Worm (Caenorhabditis elegans) whole organism, young adult: Measurements from ENCODE around the gene sprr-2.

Experiments
- B0019.2 ChIP-seq: fragments of 200-800 bp; sonication (Bioruptor generic); conservative IDR thresholded peaks from 2 replicates; pipeline ENCODE4 v1.3.6; 2022; ENCODE audit warnings: missing genetic modification reagents, missing genetic modification characterization, missing compliant biosample characterization
- B0035.1 ChIP-seq: sonication (generic microtip); optimal IDR thresholded peaks from 2 replicates; lab custom pipeline; 2016; ENCODE audit warnings: missing genetic modification characterization, mild to moderate bottlenecking, missing compliant biosample characterization, missing genotype, missing genetic modification reagents
- B0336.3 ChIP-seq: fragments of 200-800 bp; sonication (Bioruptor generic); IDR thresholded peaks from 2 replicates; pipeline ENCODE4 v1.3.6; 2022; ENCODE audit warnings: missing genetic modification characterization, missing compliant biosample characterization
- C17E4.6 ChIP-seq: fragments of 200-800 bp; sonication (Bioruptor generic); IDR thresholded peaks from 2 replicates; pipeline ENCODE4 v1.3.6; 2022; ENCODE audit warnings: missing genetic modification reagents, missing genetic modification characterization, missing compliant biosample characterization
- F10E7.11 ChIP-seq: sonication (generic microtip); optimal IDR thresholded peaks from 2 replicates; lab custom pipeline; 2017; ENCODE audit warnings: mild to moderate bottlenecking, missing genetic modification characterization, moderate library complexity, missing compliant biosample characterization
- F23B12.7 ChIP-seq: sonication (generic microtip); optimal IDR thresholded peaks from 2 replicates; lab custom pipeline; 2017; ENCODE audit warnings: missing genetic modification characterization, mild to moderate bottlenecking, missing compliant biosample characterization, antibody characterized with exemption, moderate library complexity; ENCODE audit not compliant: insufficient read depth
- F52B5.7 ChIP-seq: sonication (generic microtip); optimal IDR thresholded peaks from 2 replicates; lab custom pipeline; 2016; ENCODE audit warnings: mild to moderate bottlenecking, missing genetic modification characterization, missing compliant biosample characterization
- F55B11.4 ChIP-seq: sonication (generic microtip); optimal IDR thresholded peaks from 2 replicates; lab custom pipeline; 2016; ENCODE audit warnings: missing compliant biosample characterization, missing genetic modification characterization, borderline replicate concordance; ENCODE audit not compliant: insufficient read depth
- F57C9.4 ChIP-seq: sonication (generic microtip); optimal IDR thresholded peaks from 2 replicates; lab custom pipeline; 2017; ENCODE audit warnings: mild to moderate bottlenecking, missing genetic modification characterization, missing compliant biosample characterization
- T07F8.4 ChIP-seq: sonication (generic microtip); optimal IDR thresholded peaks from 2 replicates; lab custom pipeline; 2016; ENCODE audit warnings: mild to moderate bottlenecking, missing genetic modification characterization, moderate library complexity, missing compliant biosample characterization
- T26A5.8 ChIP-seq: sonication (generic microtip); optimal IDR thresholded peaks from 2 replicates; lab custom pipeline; 2016; ENCODE audit warnings: missing genetic modification characterization, missing compliant biosample characterization
- Y56A3A.18 ChIP-seq: fragments of 200-800 bp; sonication (Bioruptor generic); IDR thresholded peaks from 2 replicates; pipeline ENCODE4 v1.3.6; 2022; ENCODE audit warnings: missing genetic modification reagents, missing genetic modification characterization, missing compliant biosample characterization
- ZK185.1 ChIP-seq: sonication (generic microtip); optimal IDR thresholded peaks from 2 replicates; lab custom pipeline; 2016; ENCODE audit warnings: mild to moderate bottlenecking, missing genetic modification characterization, missing compliant biosample characterization; ENCODE audit not compliant: poor library complexity, severe bottlenecking
- aptf-2 ChIP-seq: fragments of 200-800 bp; sonication (Bioruptor generic); conservative IDR thresholded peaks from 2 replicates; pipeline ENCODE4 v1.3.6; 2022; ENCODE audit warnings: missing genetic modification reagents, missing genetic modification characterization, missing compliant biosample characterization
- athp-1 ChIP-seq: sonication (generic microtip); optimal IDR thresholded peaks from 2 replicates; lab custom pipeline; 2017; ENCODE audit warnings: mild to moderate bottlenecking, missing genetic modification characterization, missing compliant biosample characterization
- attf-3 ChIP-seq: fragments of 200-800 bp; sonication (Bioruptor generic); conservative IDR thresholded peaks from 2 replicates; pipeline ENCODE4 v1.3.6; 2022; ENCODE audit warnings: missing genetic modification reagents, missing genetic modification characterization, missing compliant biosample characterization
- attf-5 ChIP-seq: fragments of 200-800 bp; sonication (Bioruptor generic); optimal IDR thresholded peaks from 2 replicates; lab custom pipeline; 2018; ENCODE audit warnings: mild to moderate bottlenecking, missing genetic modification characterization, missing compliant biosample characterization
- bed-1 ChIP-seq: fragments of 200-800 bp; sonication (Bioruptor generic); IDR thresholded peaks from 2 replicates; pipeline ENCODE4 v1.3.6; 2022; ENCODE audit warnings: missing genetic modification reagents, missing genetic modification characterization, missing compliant biosample characterization
- cebp-1 ChIP-seq, 2 experiments: fragments of 200-800 bp in 1 of 2; sonication (Bioruptor generic) in 1 of 2; sonication (generic microtip) in 1 of 2; IDR thresholded peaks in 1 of 2; optimal IDR thresholded peaks in 1 of 2; 2 replicates each; pipeline versions ENCODE4 v1.3.6 to Lab custom; 2017 to 2022; ENCODE audit warnings: missing compliant biosample characterization in 2 of 2, missing genetic modification characterization in 2 of 2, mild to moderate bottlenecking in 1 of 2, missing genetic modification reagents in 1 of 2, moderate library complexity in 1 of 2
- ceh-58 ChIP-seq: fragments of 200-800 bp; sonication (Bioruptor generic); IDR thresholded peaks from 2 replicates; pipeline ENCODE4 v1.3.6; 2022; ENCODE audit warnings: missing genetic modification characterization, missing compliant biosample characterization
- ceh-91 ChIP-seq: fragments of 200-800 bp; sonication (Bioruptor generic); IDR thresholded peaks from 2 replicates; pipeline ENCODE4 v1.3.6; 2022; ENCODE audit warnings: missing genetic modification reagents, missing genetic modification characterization, missing compliant biosample characterization
- efl-1 ChIP-seq: fragments of 150-350 bp; optimal IDR thresholded peaks from 2 replicates; lab custom pipeline; 2014; ENCODE audit warnings: missing biosample characterization, missing genetic modification reagents, missing genetic modification characterization
- egl-18 ChIP-seq: fragments of 200-800 bp; sonication (Bioruptor generic); IDR thresholded peaks from 2 replicates; pipeline ENCODE4 v1.3.6; 2022; ENCODE audit warnings: missing genetic modification reagents, missing genetic modification characterization, missing compliant biosample characterization
- egl-44 ChIP-seq: fragments of 200-800 bp; sonication (Bioruptor generic); IDR thresholded peaks from 2 replicates; pipeline ENCODE4 v1.3.6; 2022; ENCODE audit warnings: missing genetic modification reagents, missing genetic modification characterization, missing compliant biosample characterization
- egrh-3 ChIP-seq: fragments of 200-800 bp; sonication (Bioruptor generic); IDR thresholded peaks from 2 replicates; pipeline ENCODE4 v1.3.6; 2022; ENCODE audit warnings: missing genetic modification reagents, missing genetic modification characterization, missing compliant biosample characterization
- ekl-4 ChIP-seq: fragments of 200-800 bp; sonication (Bioruptor generic); IDR thresholded peaks from 2 replicates; pipeline ENCODE4 v1.3.6; 2022; ENCODE audit warnings: missing genetic modification reagents, missing genetic modification characterization, missing compliant biosample characterization
- ets-4 ChIP-seq: fragments of 200-800 bp; sonication (Bioruptor generic); optimal IDR thresholded peaks from 2 replicates; lab custom pipeline; 2018; ENCODE audit warnings: mild to moderate bottlenecking, missing genetic modification characterization, missing compliant biosample characterization
- hlh-26 ChIP-seq: fragments of 200-800 bp; sonication (Bioruptor generic); conservative IDR thresholded peaks from 2 replicates; pipeline ENCODE4 v1.3.6; 2022; ENCODE audit warnings: missing genetic modification reagents, missing genetic modification characterization, missing compliant biosample characterization
- hmg-1.2 ChIP-seq: fragments of 200-800 bp; sonication (Bioruptor generic); IDR thresholded peaks from 2 replicates; pipeline ENCODE4 v1.3.6; 2022; ENCODE audit warnings: missing genetic modification reagents, missing genetic modification characterization, missing compliant biosample characterization
- hsf-1 ChIP-seq: fragments of 200-800 bp; sonication (Bioruptor generic); IDR thresholded peaks from 2 replicates; pipeline ENCODE4 v1.3.6; 2022; ENCODE audit warnings: missing genetic modification reagents, missing genetic modification characterization, missing compliant biosample characterization
- lag-1 ChIP-seq: fragments of 200-800 bp; sonication (Bioruptor generic); IDR thresholded peaks from 2 replicates; pipeline ENCODE4 v1.3.6; 2022; ENCODE audit warnings: missing genetic modification reagents, missing genetic modification characterization, missing compliant biosample characterization
- lin-26 ChIP-seq: fragments of 200-800 bp; sonication (Bioruptor generic); IDR thresholded peaks from 2 replicates; pipeline ENCODE4 v1.3.6; 2022; ENCODE audit warnings: missing genetic modification reagents, missing genetic modification characterization, missing compliant biosample characterization
- madf-10 ChIP-seq: sonication (generic microtip); optimal IDR thresholded peaks from 2 replicates; lab custom pipeline; 2016; ENCODE audit warnings: mild to moderate bottlenecking, missing genetic modification characterization, missing compliant biosample characterization
- madf-6 ChIP-seq: fragments of 200-800 bp; sonication (Bioruptor generic); IDR thresholded peaks from 2 replicates; pipeline ENCODE4 v1.3.6; 2022; ENCODE audit warnings: missing genetic modification reagents, missing genetic modification characterization, missing compliant biosample characterization
- mcd-1 ChIP-seq: fragments of 200-800 bp; sonication (Bioruptor generic); IDR thresholded peaks from 2 replicates; pipeline ENCODE4 v1.3.6; 2022; ENCODE audit warnings: missing genetic modification reagents, missing genetic modification characterization, missing compliant biosample characterization
- mel-28 ChIP-seq: sonication (generic microtip); optimal IDR thresholded peaks from 2 replicates; lab custom pipeline; 2016; ENCODE audit warnings: borderline replicate concordance, mild to moderate bottlenecking, missing genetic modification characterization, missing compliant biosample characterization
- mes-4 ChIP-seq: sonication (generic microtip); optimal IDR thresholded peaks from 2 replicates; lab custom pipeline; 2016; ENCODE audit warnings: missing genotype, missing genetic modification characterization, missing compliant biosample characterization
- nfyb-1 ChIP-seq: fragments of 200-800 bp; sonication (Bioruptor generic); IDR thresholded peaks from 2 replicates; pipeline ENCODE4 v1.3.6; 2022; ENCODE audit warnings: missing genetic modification reagents, missing genetic modification characterization, missing compliant biosample characterization
- pha-4 ChIP-seq: fragments of 150-350 bp; sonication (generic microtip); optimal IDR thresholded peaks from 2 replicates; lab custom pipeline; 2014; ENCODE audit warnings: missing biosample characterization, missing genetic modification reagents, missing genetic modification characterization
- snpc-1.1 ChIP-seq: sonication (generic microtip); optimal IDR thresholded peaks from 2 replicates; lab custom pipeline; 2017; ENCODE audit warnings: missing genetic modification characterization, mild to moderate bottlenecking, missing compliant biosample characterization, antibody characterized with exemption, moderate library complexity, missing genotype, missing genetic modification reagents; ENCODE audit not compliant: insufficient read depth
- snpc-4 ChIP-seq, 5 experiments: fragments of 150-350 bp in 1 of 5; sonication (generic microtip) in 4 of 5; optimal IDR thresholded peaks; 2 replicates each; lab custom pipeline; 2014 to 2018; ENCODE audit warnings: missing genetic modification characterization in 5 of 5, missing biosample characterization in 3 of 5, antibody characterized with exemption in 2 of 5, mild to moderate bottlenecking in 2 of 5, missing compliant biosample characterization in 2 of 5, missing genotype in 2 of 5, moderate library complexity in 2 of 5, missing genetic modification reagents in 1 of 5
- tbx-9 ChIP-seq: sonication (generic microtip); optimal IDR thresholded peaks from 2 replicates; lab custom pipeline; 2016; ENCODE audit warnings: borderline replicate concordance, missing genetic modification characterization, inconsistent platforms, missing compliant biosample characterization
- unc-62 ChIP-seq: fragments of 150-350 bp; optimal IDR thresholded peaks from 2 replicates; lab custom pipeline; 2014; ENCODE audit warnings: missing biosample characterization, missing genetic modification reagents, missing genetic modification characterization
- ztf-18 ChIP-seq: sonication (generic microtip); optimal IDR thresholded peaks from 2 replicates; lab custom pipeline; 2016; ENCODE audit warnings: missing genotype, mild to moderate bottlenecking, missing genetic modification characterization, missing compliant biosample characterization
- ztf-25 ChIP-seq: fragments of 200-800 bp; sonication (Bioruptor generic); IDR thresholded peaks from 2 replicates; pipeline ENCODE4 v1.3.6; 2022; ENCODE audit warnings: missing genetic modification reagents, missing genetic modification characterization, missing compliant biosample characterization
- ztf-28 ChIP-seq: fragments of 200-800 bp; sonication (Bioruptor generic); IDR thresholded peaks from 2 replicates; pipeline ENCODE4 v1.3.6; 2022; ENCODE audit warnings: missing genetic modification reagents, missing genetic modification characterization, missing compliant biosample characterization
- ztf-3 ChIP-seq: fragments of 200-800 bp; sonication (Bioruptor generic); optimal IDR thresholded peaks from 2 replicates; lab custom pipeline; 2018; ENCODE audit warnings: mild to moderate bottlenecking, missing genetic modification characterization, missing compliant biosample characterization

The sprr-2 gene

ce11 chrX:14853712-14854217, 60.5 kb downstream of the sprr-2 start, which contains the start of the genes C27C12.1 and C27C12.4 (continued):
- TF ChIP-seq F23B12.7 (no peak), ZK185.1 (tag; lab: Kevin White, UChicago) (peak; percentile 90), lin-26 (no peak), F52B5.7 (no peak), mcd-1 (GFP tag; lab: Robert Waterston, UW) (peak; percentile 62), ztf-28 (GFP tag; lab: Robert Waterston, UW) (no peak), egl-44 (GFP tag; lab: Robert Waterston, UW) (no peak), nfyb-1 (GFP tag; lab: Robert Waterston, UW) (peak; percentile 57; the same call in 1 of the 2 replicates), ztf-3 (GFP tag; lab: Kevin White, UChicago) (no peak), B0019.2 (no peak), mel-28 (tag; lab: Kevin White, UChicago) (no peak), ceh-58 (GFP tag; lab: Robert Waterston, UW) (no peak), ets-4 (no peak), ztf-18 (tag; lab: Kevin White, UChicago) (peak; percentile 31), T26A5.8 (tag; lab: Kevin White, UChicago) (no peak), egrh-3 (GFP tag; lab: Robert Waterston, UW) (no peak), cebp-1 (GFP tag; IDR thresholded peaks at IDR 0.05; lab: Robert Waterston, UW) (no peak), cebp-1 (tag; optimal IDR thresholded peaks at IDR 0.05; lab: Kevin White, UChicago) (no peak), madf-6 (GFP tag; lab: Robert Waterston, UW) (no peak), B0035.1 (tag; lab: Kevin White, UChicago) (no peak), aptf-2 (GFP tag; lab: Robert Waterston, UW) (no peak), egl-18 (no peak), B0336.3 (GFP tag; lab: Robert Waterston, UW) (peak; percentile 50; the same call in 1 of the 2 replicates), C17E4.6 (GFP tag; lab: Robert Waterston, UW) (no peak), bed-1 (GFP tag; lab: Robert Waterston, UW) (no peak), F57C9.4 (no peak), Y56A3A.18 (GFP tag; lab: Robert Waterston, UW) (0 out of 2 replicates have a peak, but pooled peaks have one; percentile 33), ceh-91 (GFP tag; lab: Robert Waterston, UW) (no peak), ztf-25 (GFP tag; lab: Robert Waterston, UW) (no peak), T07F8.4 (no peak), mes-4 (no peak), unc-62 (GFP tag; lab: Kevin White, UChicago) (no peak), lag-1 (no peak), hlh-26 (GFP tag; lab: Robert Waterston, UW) (no peak), efl-1 (GFP tag; lab: Kevin White, UChicago) (no peak), snpc-1.1 (tag; lab: Kevin White, UChicago) (no peak), madf-10 (tag; lab: Kevin White, UChicago) (peak; percentile 37), F10E7.11 (no peak), tbx-9 (tag; lab: Kevin White, UChicago) (no peak), snpc-4 (GFP tag; optimal IDR thresholded peaks at IDR 0.05; lab: Kevin White, UChicago) (peak; percentile 21), snpc-4 (tag; optimal IDR thresholded peaks at IDR 0.05; lab: Kevin White, UChicago) (peak in 2 of 4 experiments; percentile 67 to 75), F55B11.4 (tag; lab: Kevin White, UChicago) (no peak), hmg-1.2 (GFP tag; lab: Robert Waterston, UW) (no peak; the same call in 1 of the 2 replicates), attf-5 (peak; percentile 81), ekl-4 (GFP tag; lab: Robert Waterston, UW) (peak; percentile 57; the same call in 1 of the 2 replicates), hsf-1 (GFP tag; lab: Robert Waterston, UW) (no peak), pha-4 (peak; percentile 57), athp-1 (no peak), attf-3 (GFP tag; lab: Robert Waterston, UW) (no peak)
